Fruit fly (Drosophila melanogaster) whole organism, pupa: ENCODE measurements around the gene gish.

ENCODE experiments used
- CG10348 ChIP-seq: fragments of 200-800 bp; sonication (Bioruptor generic); IDR thresholded peaks from 2 replicates; pipeline ENCODE4 v1.3.6; 2022; ENCODE audit warnings: missing biosample characterization, missing genetic modification characterization
- CG12605 ChIP-seq: fragments of 200-800 bp; sonication (Bioruptor generic); IDR thresholded peaks from 2 replicates; pipeline ENCODE4 v1.3.6; 2022; ENCODE audit warnings: missing biosample characterization, missing genetic modification characterization
- CG15710 ChIP-seq: fragments of 200-800 bp; sonication (Bioruptor generic); optimal IDR thresholded peaks from 2 replicates; lab custom pipeline; 2018; ENCODE audit warnings: missing biosample characterization, mild to moderate bottlenecking, missing genetic modification characterization, moderate library complexity
- CG32121 ChIP-seq: fragments of 200-800 bp; sonication (Bioruptor generic); IDR thresholded peaks from 2 replicates; pipeline ENCODE4 v1.3.6; 2022; ENCODE audit warnings: missing biosample characterization, missing genetic modification characterization
- CG4496 ChIP-seq: fragments of 200-800 bp; sonication (Bioruptor generic); IDR thresholded peaks from 3 replicates; pipeline ENCODE4 v1.3.6; 2022; ENCODE audit warnings: missing biosample characterization, missing genetic modification characterization
- CG8301 ChIP-seq: fragments of 200-800 bp; sonication (Bioruptor generic); optimal IDR thresholded peaks from 2 replicates; lab custom pipeline; 2018; ENCODE audit warnings: missing biosample characterization, mild to moderate bottlenecking, missing genetic modification characterization
- CG9948 ChIP-seq: fragments of 200-800 bp; sonication (Bioruptor generic); optimal IDR thresholded peaks from 2 replicates; lab custom pipeline; 2018; ENCODE audit warnings: missing biosample characterization, mild to moderate bottlenecking, missing genetic modification characterization, moderate library complexity
- EcR ChIP-seq: fragments of 200-800 bp; sonication (Bioruptor generic); optimal IDR thresholded peaks from 3 replicates; lab custom pipeline; 2019; ENCODE audit warnings: missing biosample characterization, missing genetic modification characterization, mild to moderate bottlenecking, moderate library complexity, missing genetic modification reagents
- Ets98B ChIP-seq: fragments of 200-800 bp; sonication (Bioruptor generic); IDR thresholded peaks from 2 replicates; pipeline ENCODE4 v1.3.6; 2022; ENCODE audit warnings: missing biosample characterization, missing genetic modification characterization
- Pif1A ChIP-seq: fragments of 200-800 bp; sonication (Bioruptor generic); optimal IDR thresholded peaks from 3 replicates; lab custom pipeline; 2016; ENCODE audit warnings: missing biosample characterization, missing genetic modification characterization
- Pif1B ChIP-seq: fragments of 200-800 bp; sonication (Bioruptor generic); optimal IDR thresholded peaks from 3 replicates; lab custom pipeline; 2016; ENCODE audit warnings: missing biosample characterization, missing genetic modification characterization
- fd96Ca ChIP-seq: fragments of 200-800 bp; sonication (Bioruptor generic); IDR thresholded peaks from 3 replicates; pipeline ENCODE4 v1.3.6; 2022; ENCODE audit warnings: missing biosample characterization, missing genetic modification characterization
- gl ChIP-seq: fragments of 200-800 bp; sonication (Bioruptor generic); optimal IDR thresholded peaks from 2 replicates; lab custom pipeline; 2018; ENCODE audit warnings: missing biosample characterization, mild to moderate bottlenecking, missing genetic modification characterization
- rn ChIP-seq: fragments of 200-800 bp; sonication (Bioruptor generic); IDR thresholded peaks from 2 replicates; pipeline ENCODE4 v1.3.6; 2022; ENCODE audit warnings: missing biosample characterization, missing genetic modification characterization

dm6 chr3R:16241102-16241779 lies 31.0 kb upstream of the gish start:
- TF ChIP-seq CG10348 (GFP tag; lab: Robert Waterston, UW) (no peak), Pif1B (GFP tag; lab: Kevin White, UChicago) (no peak), CG9948 (tag; lab: Kevin White, UChicago) (no peak), Pif1A (no peak), CG8301 (no peak), CG15710 (peak; percentile 21), CG32121 (GFP tag; lab: Robert Waterston, UW) (no peak), CG12605 (GFP tag; lab: Robert Waterston, UW) (no peak), EcR (GFP tag; lab: Kevin White, UChicago) (peak; percentile 90), gl (tag; lab: Kevin White, UChicago) (peak; percentile 33), CG4496 (no peak), rn (no peak), Ets98B (GFP tag; lab: Robert Waterston, UW) (no peak), fd96Ca (no peak)
